Worm (Caenorhabditis elegans) whole organism, young adult: Measurements from ENCODE around the gene ech-6.

Experiments used
- F57C9.4 ChIP-seq: sonication (generic microtip); optimal IDR thresholded peaks from 2 replicates; lab custom pipeline; 2017; ENCODE audit warnings: mild to moderate bottlenecking, missing genetic modification characterization, missing compliant biosample characterization
- attf-6 ChIP-seq: fragments of 200-800 bp; sonication (Bioruptor generic); IDR thresholded peaks from 2 replicates; pipeline ENCODE4 v1.3.6; 2022; ENCODE audit warnings: missing genetic modification reagents, missing genetic modification characterization, missing compliant biosample characterization
- bed-1 ChIP-seq: fragments of 200-800 bp; sonication (Bioruptor generic); IDR thresholded peaks from 2 replicates; pipeline ENCODE4 v1.3.6; 2022; ENCODE audit warnings: missing genetic modification reagents, missing genetic modification characterization, missing compliant biosample characterization
- him-1 ChIP-seq: sonication (generic microtip); optimal IDR thresholded peaks from 2 replicates; lab custom pipeline; 2016; ENCODE audit warnings: missing genotype, missing genetic modification reagents, missing genetic modification characterization, missing compliant biosample characterization
- hmg-20 ChIP-seq: fragments of 200-800 bp; sonication (Bioruptor generic); IDR thresholded peaks from 2 replicates; pipeline ENCODE4 v1.3.6; 2022; ENCODE audit warnings: missing genetic modification reagents, missing genetic modification characterization, missing compliant biosample characterization
- madf-6 ChIP-seq: fragments of 200-800 bp; sonication (Bioruptor generic); IDR thresholded peaks from 2 replicates; pipeline ENCODE4 v1.3.6; 2022; ENCODE audit warnings: missing genetic modification reagents, missing genetic modification characterization, missing compliant biosample characterization
- nhr-27 ChIP-seq: fragments of 200-800 bp; sonication (Bioruptor generic); optimal IDR thresholded peaks from 2 replicates; lab custom pipeline; 2018; ENCODE audit warnings: mild to moderate bottlenecking, missing genetic modification characterization, moderate library complexity, missing compliant biosample characterization
- nhr-80 ChIP-seq: sonication (generic microtip); optimal IDR thresholded peaks from 2 replicates; lab custom pipeline; 2016; ENCODE audit warnings: missing genetic modification characterization, missing compliant biosample characterization
- pha-4 ChIP-seq: fragments of 150-350 bp; sonication (generic microtip); optimal IDR thresholded peaks from 2 replicates; lab custom pipeline; 2014; ENCODE audit warnings: missing biosample characterization, missing genetic modification reagents, missing genetic modification characterization

ce11 chrIII:9714731-9715130, 38.0 kb downstream of the ech-6 start:
- TF ChIP-seq hmg-20 = no peak
- TF ChIP-seq F57C9.4 (tag; lab: Kevin White, UChicago) = no peak
- no peak for TF ChIP-seq nhr-80
- no peak for TF ChIP-seq bed-1
- no peak for TF ChIP-seq nhr-27 (tag; lab: Kevin White, UChicago)
- no peak for TF ChIP-seq him-1
- no peak for TF ChIP-seq attf-6
- TF ChIP-seq pha-4 = no peak
- TF ChIP-seq madf-6 (GFP tag; lab: Robert Waterston, UW) = no peak
